Fruit fly (Drosophila melanogaster) ovary, adult (tissue): ENCODE data around the gene Gug.
A peak's percentile ranks its signal among the peaks of the same experiment; 100 is the strongest.

Experiments used
- CG17801 ChIP-seq: fragments of 200-800 bp; optimal IDR thresholded peaks from 2 replicates; lab custom pipeline; 2019; ENCODE audit warnings: missing biosample characterization, mild to moderate bottlenecking, missing genetic modification characterization, moderate library complexity; ENCODE audit not compliant: partially characterized antibody

The Gug gene

dm6 chr3L:8446050-8446781 is 3.5 kb upstream of the Gug start:
- no peak for TF ChIP-seq CG17801

DNA sequence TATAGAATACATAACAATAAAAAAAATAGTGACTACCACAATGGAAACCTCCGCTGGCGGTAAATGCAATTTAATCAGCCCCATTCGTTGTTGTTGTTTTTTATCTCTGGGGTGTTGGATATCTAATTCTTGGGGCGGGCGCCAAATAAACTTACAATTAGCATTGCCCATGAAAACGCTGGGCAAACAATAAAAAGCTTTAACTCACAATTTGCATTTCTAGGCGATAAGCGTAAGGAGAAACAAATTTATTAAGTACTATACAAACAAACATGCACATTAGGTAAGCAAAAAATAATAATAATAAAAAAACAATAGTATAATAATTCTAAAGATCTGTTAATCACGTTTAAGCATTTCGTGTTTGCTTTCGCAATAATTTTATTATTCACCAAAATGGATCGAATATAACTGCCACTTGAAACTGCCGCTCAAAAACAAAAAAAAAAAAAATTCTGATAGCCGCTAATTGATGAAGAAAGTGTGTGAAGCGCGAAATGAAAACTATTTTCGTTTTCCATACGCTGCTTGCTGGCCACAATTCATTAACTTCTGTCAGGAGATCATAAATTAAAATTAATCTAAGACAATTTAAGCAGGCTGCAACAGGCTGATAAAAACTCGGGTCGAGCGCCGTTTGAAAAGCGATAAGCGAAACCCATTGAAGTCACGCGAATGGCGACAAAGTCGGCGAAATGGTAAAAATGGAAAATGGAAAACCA is 1.8 kb upstream of the Gug start:
- TF ChIP-seq CG17801, result peak; percentile 18

DNA sequence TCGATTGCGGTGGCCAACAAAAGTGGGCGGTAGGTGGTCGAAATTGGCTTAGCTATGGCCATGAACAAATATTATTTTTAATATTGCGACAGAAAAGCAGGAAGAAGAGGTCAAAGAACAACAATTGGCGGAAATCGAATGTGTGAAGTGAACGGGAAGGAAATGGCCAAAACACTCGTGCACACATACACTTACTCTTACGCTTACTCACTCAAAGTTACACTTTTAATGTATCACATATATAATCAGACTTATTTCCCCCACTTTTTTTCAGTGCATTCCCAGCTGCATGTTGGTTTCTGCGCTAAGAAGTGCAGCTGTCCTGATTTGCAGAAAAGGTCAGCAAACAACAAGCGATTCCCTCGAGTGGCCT is 1.2 kb upstream of the Gug start:
- TF ChIP-seq CG17801, result no peak

DNA sequence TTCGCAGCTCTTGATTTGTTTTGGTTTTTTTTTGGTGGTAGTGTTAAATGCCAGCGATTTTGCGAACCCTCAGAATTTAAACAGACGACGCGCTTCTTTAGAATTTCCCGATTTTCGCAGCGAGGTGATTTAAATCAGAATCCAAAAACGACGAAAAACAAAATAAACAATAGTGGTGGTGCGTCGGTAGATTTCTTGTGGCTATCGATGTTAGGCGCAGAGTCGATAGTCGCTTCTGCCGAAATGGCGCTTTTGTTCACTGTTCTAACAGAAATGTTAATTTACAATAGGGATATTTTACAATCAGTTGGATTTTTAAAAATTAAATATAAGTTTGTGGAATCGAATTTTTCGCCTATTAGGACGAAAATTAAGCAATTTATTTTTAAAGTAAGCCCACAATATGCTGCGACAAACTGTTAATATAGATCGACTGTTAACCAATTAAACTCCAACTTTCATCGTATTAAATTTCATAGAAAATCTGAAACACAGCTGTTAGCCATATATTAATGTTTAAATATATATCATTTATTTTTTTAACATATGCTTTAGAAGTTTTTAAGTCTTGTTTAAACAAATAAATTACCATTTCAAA is 421 bp upstream of the Gug start, which contains the start of gene CG6983:
CG6983 (minus strand) TSS at position 176 of the 598 bp plus-strand sequence.
- TF ChIP-seq CG17801, result peak; percentile 30

- TF ChIP-seq CG17801, result no peak
Measured at dm6 chr3L:8450747-8451146, 1.0 kb downstream of the Gug start.

- TF ChIP-seq CG17801, result no peak
Measured at dm6 chr3L:8451966-8452620, 2.4 kb downstream of the Gug start.

dm6 chr3L:8452986-8453385 is 3.3 kb downstream of the Gug start:
- no peak for TF ChIP-seq CG17801

DNA sequence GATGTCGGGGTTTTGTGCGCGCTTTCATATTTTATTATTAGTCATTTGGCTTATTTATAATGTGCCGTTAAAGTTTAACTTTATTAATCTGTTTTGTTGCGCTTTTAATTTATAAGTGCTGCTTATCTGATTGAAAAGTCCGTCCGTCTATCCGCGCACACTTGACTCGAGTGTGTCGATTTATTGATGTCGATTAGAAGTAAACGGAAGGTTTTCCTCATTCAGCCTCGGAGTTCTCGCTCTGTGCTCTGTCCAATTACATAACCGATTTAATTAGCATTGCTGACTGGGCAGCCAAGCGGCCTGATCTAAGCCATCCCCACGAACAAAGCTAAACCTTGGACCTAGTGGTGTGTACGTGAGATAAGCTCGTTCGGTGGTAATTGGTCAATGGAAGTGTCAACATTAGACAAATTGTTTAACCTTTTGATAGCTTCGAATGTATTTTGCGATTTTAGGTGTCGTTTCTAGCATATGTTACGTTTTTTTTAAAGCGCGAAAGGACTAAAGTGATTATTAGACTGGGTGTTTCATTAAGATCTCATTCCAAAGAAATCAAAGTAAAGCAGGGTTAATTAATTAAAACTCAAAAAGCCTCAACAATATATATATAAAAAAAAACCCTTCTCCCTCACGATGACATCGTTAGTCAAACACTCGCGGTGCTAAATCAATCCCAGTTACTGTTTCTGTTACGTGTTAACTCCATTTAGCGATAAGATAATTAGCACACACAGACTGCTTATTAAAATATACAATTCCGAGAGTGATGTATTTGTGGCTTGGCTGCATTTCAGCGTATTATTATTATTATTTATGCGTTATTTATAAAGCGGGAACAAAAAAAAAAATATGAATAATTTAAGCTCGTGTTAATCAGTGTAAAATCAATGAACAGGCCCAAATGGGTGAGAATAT is 4.0 kb downstream of the Gug start:
- no peak for TF ChIP-seq CG17801

dm6 chr3L:8455015-8455908 is 5.5 kb downstream of the Gug start:
- TF ChIP-seq CG17801, result peak; percentile 83

- no peak for TF ChIP-seq CG17801
Measured at dm6 chr3L:8456472-8457049, 6.8 kb downstream of the Gug start.

DNA sequence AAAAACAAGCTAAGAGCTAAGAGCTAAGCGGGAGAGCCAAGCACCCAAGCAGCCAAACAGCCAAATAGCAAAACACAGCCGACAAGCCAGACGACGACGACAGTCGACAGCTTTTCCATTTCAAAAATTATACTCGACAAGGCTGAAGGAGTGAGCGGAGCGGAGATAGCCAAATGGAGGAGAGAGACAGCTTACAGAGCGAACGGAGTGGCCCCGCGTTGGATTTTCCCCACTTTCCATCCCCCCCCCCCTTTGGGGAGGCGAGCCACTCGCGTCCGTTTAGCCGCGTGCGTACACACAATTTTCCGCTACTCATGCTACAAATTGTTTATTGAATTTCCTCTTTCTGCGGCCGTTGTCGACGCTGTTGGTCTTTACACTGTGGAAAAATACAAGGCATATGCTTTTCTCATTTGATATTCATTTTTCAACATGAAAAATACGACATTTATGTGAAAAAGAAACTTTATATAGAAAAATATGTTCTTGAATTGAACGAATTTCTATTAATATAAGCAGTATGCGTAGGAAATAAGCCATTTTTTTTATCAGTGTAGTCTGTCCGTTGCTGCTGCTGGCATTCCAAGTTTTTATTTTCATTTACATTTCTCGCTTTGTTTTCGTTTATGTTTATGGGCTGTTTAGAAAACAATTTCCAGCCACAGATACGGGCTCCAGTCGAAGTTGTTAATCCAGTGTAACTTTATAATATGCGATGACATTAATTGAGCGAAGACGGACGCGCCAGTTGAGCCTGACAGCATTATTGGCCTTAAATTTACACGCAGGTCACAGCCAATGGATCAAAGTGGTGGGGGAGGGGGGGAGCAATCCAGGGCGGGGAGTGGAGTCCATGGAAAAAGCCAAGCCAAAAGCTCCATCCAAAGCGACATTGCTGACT is 8.4 kb downstream of the Gug start:
- TF ChIP-seq CG17801, result peak; percentile 77

dm6 chr3L:8458767-8459614 is 9.3 kb downstream of the Gug start:
- no peak for TF ChIP-seq CG17801

dm6 chr3L:8459615-8460004 is 9.9 kb downstream of the Gug start:
- TF ChIP-seq CG17801, result no peak
